Worm (Caenorhabditis elegans): ENCODE data around the gene his-64.

DNA sequence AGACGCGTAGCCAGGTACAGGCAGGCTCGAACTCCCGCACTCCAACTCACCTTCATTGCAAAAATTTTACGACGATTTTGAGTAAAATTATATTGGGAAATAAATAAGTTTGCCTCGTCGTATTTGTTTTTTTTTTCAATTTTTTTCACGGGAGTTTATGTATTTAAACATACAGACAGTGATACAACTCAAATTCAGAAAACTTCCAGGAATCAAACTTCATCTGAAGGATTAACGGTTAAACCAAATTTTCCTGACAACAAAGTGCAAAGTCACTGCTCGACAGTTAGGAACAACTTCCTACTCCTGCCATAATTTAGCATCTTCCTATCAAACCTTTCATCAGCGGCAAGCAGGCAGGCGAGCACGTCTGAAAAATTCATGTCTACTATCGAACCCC lies 17.9 kb downstream of the his-64 start, which contains the start of gene F22B3.8:
- TF ChIP-seq ces-1 (GFP tag; optimal IDR thresholded peaks at IDR 0.05) (no peak), nhr-76 (tag; optimal IDR thresholded peaks at IDR 0.05) (no peak), ztf-11 (tag; optimal IDR thresholded peaks at IDR 0.05) (no peak), pha-4 (tag; optimal IDR thresholded peaks at IDR 0.05) (no peak), elt-3 (tag; optimal IDR thresholded peaks at IDR 0.05) (no peak), unc-39 (tag; optimal IDR thresholded peaks at IDR 0.05) (no peak), elt-1 (tag; optimal IDR thresholded peaks at IDR 0.05; ENCODE audit: borderline replicate concordance, insufficient read depth) (no peak), nhr-12 (tag; optimal IDR thresholded peaks at IDR 0.05) (no peak), nhr-28 (tag; optimal IDR thresholded peaks at IDR 0.05) (no peak)
